Fruit fly (Drosophila melanogaster) whole organism, embryonic: ENCODE measurements around the gene Alg2.

Experiments used
- Bdp1 ChIP-seq: fragments of 200-800 bp; sonication (Bioruptor generic); optimal IDR thresholded peaks from 3 replicates; lab custom pipeline; 2016; ENCODE audit warnings: missing biosample characterization, missing genetic modification characterization
- Bgb ChIP-seq: fragments of 200-800 bp; sonication (Bioruptor generic); IDR thresholded peaks from 2 replicates; pipeline ENCODE4 v1.3.6; 2022; ENCODE audit warnings: missing biosample characterization, missing genetic modification characterization; ENCODE audit not compliant: partially characterized antibody
- CG10209 ChIP-seq: fragments of 200-800 bp; sonication (Bioruptor generic); optimal IDR thresholded peaks from 3 replicates; lab custom pipeline; 2017; ENCODE audit warnings: missing biosample characterization, mild to moderate bottlenecking, missing genetic modification characterization, missing genetic modification reagents
- CG10274 ChIP-seq: fragments of 200-800 bp; sonication (Bioruptor generic); optimal IDR thresholded peaks from 3 replicates; lab custom pipeline; 2017; ENCODE audit warnings: missing biosample characterization, mild to moderate bottlenecking, missing genetic modification characterization
- CG13894 ChIP-seq: fragments of 200-800 bp; sonication (Bioruptor generic); optimal IDR thresholded peaks from 3 replicates; lab custom pipeline; 2018; ENCODE audit warnings: missing biosample characterization, mild to moderate bottlenecking, missing genetic modification characterization, moderate library complexity
- CG14014 ChIP-seq: fragments of 200-800 bp; sonication (Bioruptor generic); IDR thresholded peaks from 2 replicates; pipeline ENCODE4 v1.3.6; 2022; ENCODE audit warnings: missing biosample characterization, missing genetic modification characterization
- CG15514 ChIP-seq: fragments of 200-800 bp; sonication (Bioruptor generic); optimal IDR thresholded peaks from 3 replicates; lab custom pipeline; 2017; ENCODE audit warnings: missing biosample characterization, missing genetic modification characterization, mild to moderate bottlenecking, moderate library complexity, missing genetic modification reagents
- CG16813 ChIP-seq: fragments of 200-800 bp; sonication (Bioruptor generic); IDR thresholded peaks from 3 replicates; pipeline ENCODE4 v1.3.6; 2022; ENCODE audit warnings: missing biosample characterization, missing genetic modification characterization; ENCODE audit not compliant: partially characterized antibody
- CG16815 ChIP-seq: fragments of 200-800 bp; sonication (Bioruptor generic); optimal IDR thresholded peaks from 3 replicates; lab custom pipeline; 2017; ENCODE audit warnings: missing biosample characterization, mild to moderate bottlenecking, missing genetic modification characterization
- CG17328 ChIP-seq: fragments of 200-800 bp; sonication (Bioruptor generic); IDR thresholded peaks from 2 replicates; pipeline ENCODE4 v1.3.6; 2022; ENCODE audit warnings: missing biosample characterization, missing genetic modification characterization
- CG2678 ChIP-seq: fragments of 200-800 bp; sonication (Bioruptor generic); optimal IDR thresholded peaks from 3 replicates; lab custom pipeline; 2019; ENCODE audit warnings: missing biosample characterization, mild to moderate bottlenecking, missing genetic modification characterization, moderate library complexity
- CG31224 ChIP-seq: fragments of 200-800 bp; sonication (Bioruptor generic); IDR thresholded peaks from 2 replicates; pipeline ENCODE4 v1.3.6; 2022; ENCODE audit warnings: missing biosample characterization, missing genetic modification characterization
- CG3995 ChIP-seq: fragments of 200-800 bp; sonication (Bioruptor generic); optimal IDR thresholded peaks from 3 replicates; lab custom pipeline; 2016; ENCODE audit warnings: missing biosample characterization, missing genetic modification characterization
- CG4328 ChIP-seq: fragments of 200-800 bp; sonication (Bioruptor generic); optimal IDR thresholded peaks from 3 replicates; lab custom pipeline; 2017; ENCODE audit warnings: missing biosample characterization, missing genetic modification reagents, missing genetic modification characterization
- CG4854 ChIP-seq: fragments of 200-800 bp; sonication (Bioruptor generic); optimal IDR thresholded peaks from 2 replicates; lab custom pipeline; 2016; ENCODE audit warnings: missing biosample characterization, missing genetic modification characterization, inconsistent platforms
- CG9215 ChIP-seq: fragments of 200-800 bp; sonication (Bioruptor generic); IDR thresholded peaks from 2 replicates; pipeline ENCODE4 v1.3.6; 2022; ENCODE audit warnings: missing biosample characterization, missing genetic modification characterization
- CG9876 ChIP-seq: fragments of 200-800 bp; sonication (Bioruptor generic); optimal IDR thresholded peaks from 2 replicates; lab custom pipeline; 2016; ENCODE audit warnings: missing biosample characterization, missing genetic modification characterization
- CoRest ChIP-seq: fragments of 200-800 bp; sonication (Bioruptor generic); optimal IDR thresholded peaks from 3 replicates; lab custom pipeline; 2018; ENCODE audit warnings: missing biosample characterization, mild to moderate bottlenecking, missing genetic modification characterization, moderate library complexity
- Doc2 ChIP-seq: fragments of 200-800 bp; sonication (Bioruptor generic); IDR thresholded peaks from 2 replicates; pipeline ENCODE4 v1.3.6; 2022; ENCODE audit warnings: missing biosample characterization, missing genetic modification characterization
- E2f2 ChIP-seq: fragments of 200-800 bp; sonication (Bioruptor generic); IDR thresholded peaks from 2 replicates; pipeline ENCODE4 v1.3.6; 2022; ENCODE audit warnings: missing biosample characterization, missing genetic modification characterization
- MESR4 ChIP-seq: fragments of 200-800 bp; sonication (Bioruptor generic); optimal IDR thresholded peaks from 2 replicates; lab custom pipeline; 2018; ENCODE audit warnings: missing biosample characterization, mild to moderate bottlenecking, missing genetic modification characterization, moderate library complexity
- Myb ChIP-seq: fragments of 200-800 bp; sonication (Bioruptor generic); optimal IDR thresholded peaks from 2 replicates; lab custom pipeline; 2016; ENCODE audit warnings: missing biosample characterization, missing genetic modification characterization
- Neu2 ChIP-seq: fragments of 200-800 bp; sonication (Bioruptor generic); optimal IDR thresholded peaks from 3 replicates; lab custom pipeline; 2016; ENCODE audit warnings: missing biosample characterization, missing genetic modification characterization, borderline replicate concordance
- Optix ChIP-seq: fragments of 200-800 bp; sonication (Bioruptor generic); IDR thresholded peaks from 3 replicates; pipeline ENCODE4 v1.3.6; 2022; ENCODE audit warnings: missing biosample characterization, missing genetic modification characterization
- Poxn ChIP-seq: fragments of 200-800 bp; sonication (Bioruptor generic); IDR thresholded peaks from 2 replicates; pipeline ENCODE4 v1.3.6; 2022; ENCODE audit warnings: missing biosample characterization, missing genetic modification characterization
- Scr ChIP-seq: fragments of 200-800 bp; sonication (Bioruptor generic); IDR thresholded peaks from 2 replicates; pipeline ENCODE4 v1.3.6; 2022; ENCODE audit warnings: missing biosample characterization, missing genetic modification characterization; ENCODE audit not compliant: partially characterized antibody
- Spps ChIP-seq: fragments of 200-800 bp; sonication (Bioruptor generic); optimal IDR thresholded peaks from 2 replicates; lab custom pipeline; 2018; ENCODE audit warnings: missing biosample characterization, mild to moderate bottlenecking, missing genetic modification characterization
- Sry-δ ChIP-seq: fragments of 200-800 bp; sonication (Bioruptor generic); optimal IDR thresholded peaks from 2 replicates; lab custom pipeline; 2016; ENCODE audit warnings: missing biosample characterization, missing genetic modification characterization
- Vsx1 ChIP-seq: fragments of 200-800 bp; sonication (Bioruptor generic); optimal IDR thresholded peaks from 2 replicates; lab custom pipeline; 2017; ENCODE audit warnings: missing biosample characterization, mild to moderate bottlenecking, missing genetic modification characterization, missing genetic modification reagents
- Xbp1 ChIP-seq: fragments of 200-800 bp; sonication (Bioruptor generic); optimal IDR thresholded peaks from 3 replicates; lab custom pipeline; 2016; ENCODE audit warnings: missing biosample characterization, mild to moderate bottlenecking, missing genetic modification characterization
- cg ChIP-seq: fragments of 200-800 bp; sonication (Bioruptor generic); optimal IDR thresholded peaks from 3 replicates; lab custom pipeline; 2019; ENCODE audit warnings: missing biosample characterization, mild to moderate bottlenecking, missing genetic modification characterization, moderate library complexity
- chn ChIP-seq: fragments of 200-800 bp; sonication (Bioruptor generic); optimal IDR thresholded peaks from 2 replicates; lab custom pipeline; 2016; ENCODE audit warnings: missing biosample characterization, missing genetic modification characterization
- crc ChIP-seq: fragments of 200-800 bp; sonication (Bioruptor generic); optimal IDR thresholded peaks from 2 replicates; lab custom pipeline; 2016; ENCODE audit warnings: missing biosample characterization, missing genetic modification characterization
- fd96Cb ChIP-seq: fragments of 200-800 bp; sonication (Bioruptor generic); optimal IDR thresholded peaks from 2 replicates; lab custom pipeline; 2018; ENCODE audit warnings: missing biosample characterization, mild to moderate bottlenecking, missing genetic modification characterization, moderate library complexity
- gce ChIP-seq: fragments of 200-800 bp; sonication (Bioruptor generic); IDR thresholded peaks from 3 replicates; pipeline ENCODE4 v1.3.6; 2022; ENCODE audit warnings: missing biosample characterization, missing genetic modification characterization
- ham ChIP-seq: fragments of 200-800 bp; sonication (Bioruptor generic); IDR thresholded peaks from 2 replicates; pipeline ENCODE4 v1.3.6; 2022; ENCODE audit warnings: missing biosample characterization, missing genetic modification characterization
- hb ChIP-seq: fragments of 200-800 bp; sonication (Bioruptor generic); IDR thresholded peaks from 3 replicates; pipeline ENCODE4 v1.3.6; 2022; ENCODE audit warnings: missing biosample characterization, missing genetic modification characterization; ENCODE audit not compliant: partially characterized antibody
- ken ChIP-seq: fragments of 200-800 bp; sonication (Bioruptor generic); IDR thresholded peaks from 3 replicates; pipeline ENCODE4 v1.3.6; 2022; ENCODE audit warnings: missing biosample characterization, missing genetic modification characterization
- lbe ChIP-seq: fragments of 200-800 bp; sonication (Bioruptor generic); optimal IDR thresholded peaks from 2 replicates; lab custom pipeline; 2016; ENCODE audit warnings: missing biosample characterization, mild to moderate bottlenecking, missing genetic modification characterization
- lov ChIP-seq, 2 experiments: fragments of 200-800 bp in 1 of 2; fragments of >200 bp in 1 of 2; sonication (Bioruptor generic) in 1 of 2; IDR thresholded peaks in 1 of 2; optimal IDR thresholded peaks in 1 of 2; 2 replicates in 1 of 2; 3 replicates in 1 of 2; pipeline versions ENCODE4 v1.3.6 to Lab custom; 2017 to 2022; ENCODE audit warnings: missing biosample characterization in 1 of 2, missing genetic modification characterization in 1 of 2
- nerfin-2 ChIP-seq: fragments of 200-800 bp; sonication (Bioruptor generic); IDR thresholded peaks from 2 replicates; pipeline ENCODE4 v1.3.6; 2022; ENCODE audit warnings: missing biosample characterization, missing genetic modification characterization; ENCODE audit not compliant: partially characterized antibody
- odd ChIP-seq: fragments of 200-800 bp; sonication (Bioruptor generic); optimal IDR thresholded peaks from 2 replicates; lab custom pipeline; 2017; ENCODE audit warnings: missing biosample characterization, mild to moderate bottlenecking, missing genetic modification characterization
- peb ChIP-seq: fragments of 200-800 bp; sonication (Bioruptor generic); IDR thresholded peaks from 2 replicates; pipeline ENCODE4 v1.3.6; 2022; ENCODE audit warnings: missing biosample characterization, missing genetic modification characterization
- psq ChIP-seq: fragments of 200-800 bp; sonication (Bioruptor generic); optimal IDR thresholded peaks from 2 replicates; lab custom pipeline; 2017; ENCODE audit warnings: missing biosample characterization, missing genetic modification characterization
- pzg ChIP-seq: fragments of 200-800 bp; sonication (Bioruptor generic); optimal IDR thresholded peaks from 3 replicates; lab custom pipeline; 2018; ENCODE audit warnings: missing biosample characterization, mild to moderate bottlenecking, missing genetic modification characterization, moderate library complexity
- slp2 ChIP-seq: fragments of 200-800 bp; sonication (Bioruptor generic); optimal IDR thresholded peaks from 2 replicates; lab custom pipeline; 2016; ENCODE audit warnings: missing biosample characterization, missing genetic modification characterization
- tio ChIP-seq: fragments of 200-800 bp; sonication (Bioruptor generic); optimal IDR thresholded peaks from 2 replicates; lab custom pipeline; 2017; ENCODE audit warnings: missing biosample characterization, missing genetic modification characterization, inconsistent platforms

Alg2 gene

dm6 chr3L:3106908-3107821, 36.4 kb upstream of the Alg2 start, which contains the start of gene Cht7 (continued):
- peak; percentile 93 for TF ChIP-seq CoRest
- TF ChIP-seq CG3995 (GFP tag; lab: Kevin White, UChicago), result peak; percentile 21
- peak; percentile 61 for TF ChIP-seq CG10274 (GFP tag; lab: Kevin White, UChicago)
- TF ChIP-seq nerfin-2, result no peak
- no peak for TF ChIP-seq Poxn
- TF ChIP-seq ham (GFP tag; lab: Robert Waterston, UW), result peak; percentile 61; the same call in 1 of the 2 replicates
- peak; percentile 57 for TF ChIP-seq lbe (GFP tag; lab: Kevin White, UChicago)
- peak; percentile 81 for TF ChIP-seq chn (GFP tag; lab: Kevin White, UChicago)
- TF ChIP-seq Myb, result peak; percentile 30
- no peak for TF ChIP-seq Scr (GFP tag; lab: Robert Waterston, UW)
- peak; percentile 63; the same call in 1 of the 2 replicates for TF ChIP-seq CG17328 (GFP tag; lab: Robert Waterston, UW)
- TF ChIP-seq E2f2 (GFP tag; lab: Robert Waterston, UW), result peak; percentile 64
- TF ChIP-seq CG4328 (GFP tag; lab: Kevin White, UChicago), result peak; percentile 55
- TF ChIP-seq slp2 (GFP tag; lab: Kevin White, UChicago), result peak; percentile 57
- TF ChIP-seq CG15514 (GFP tag; lab: Kevin White, UChicago), result peak; percentile 62
- TF ChIP-seq gce (GFP tag; lab: Robert Waterston, UW), result peak; percentile 73; the same call in 2 of the 3 replicates
- 0 out of 2 replicates have a peak, but pooled peaks have one; percentile 30 for TF ChIP-seq Doc2 (GFP tag; lab: Robert Waterston, UW)
- TF ChIP-seq CG14014, result peak; percentile 74
- TF ChIP-seq cg, result no peak
- TF ChIP-seq MESR4, result no peak
- TF ChIP-seq CG4854 (GFP tag; lab: Kevin White, UChicago), result peak; percentile 69
- peak; percentile 43 for TF ChIP-seq CG13894 (tag; lab: Kevin White, UChicago)
- TF ChIP-seq Sry-δ, result no peak
- peak; percentile 86 for TF ChIP-seq Xbp1 (GFP tag; lab: Kevin White, UChicago)
- peak; percentile 83 for TF ChIP-seq odd (GFP tag; lab: Kevin White, UChicago)
- no peak for TF ChIP-seq hb (GFP tag; lab: Robert Waterston, UW)
- TF ChIP-seq CG9876, result peak; percentile 40
- peak; percentile 84 for TF ChIP-seq Optix (GFP tag; lab: Robert Waterston, UW)
- peak; percentile 89 for TF ChIP-seq CG10209
- peak; percentile 91 for TF ChIP-seq CG2678
- TF ChIP-seq Bdp1 (GFP tag; lab: Kevin White, UChicago), result peak; percentile 70
- peak; percentile 67 for TF ChIP-seq CG31224 (GFP tag; lab: Robert Waterston, UW)
- no peak for TF ChIP-seq CG16813
- TF ChIP-seq ken (GFP tag; lab: Robert Waterston, UW), result peak; percentile 76
- peak; percentile 76 for TF ChIP-seq tio (GFP tag; lab: Kevin White, UChicago)
- peak; percentile 84 for TF ChIP-seq fd96Cb (tag; lab: Kevin White, UChicago)
- peak; percentile 78 for TF ChIP-seq Vsx1
- TF ChIP-seq Spps (tag; lab: Kevin White, UChicago), result peak; percentile 49
- TF ChIP-seq Bgb (GFP tag; lab: Robert Waterston, UW), result no peak
- peak; percentile 52 for TF ChIP-seq psq (GFP tag; lab: Kevin White, UChicago)
- TF ChIP-seq lov (optimal IDR thresholded peaks at IDR 0.05; lab: Kevin White, UChicago), result no peak
- peak; percentile 56; the same call in 1 of the 3 replicates for TF ChIP-seq lov (GFP tag; IDR thresholded peaks at IDR 0.05; lab: Robert Waterston, UW)
- no peak for TF ChIP-seq pzg
- TF ChIP-seq crc (GFP tag; lab: Kevin White, UChicago), result peak; percentile 45
- TF ChIP-seq CG9215 (GFP tag; lab: Robert Waterston, UW), result peak; percentile 74
- TF ChIP-seq peb (GFP tag; lab: Robert Waterston, UW), result peak; percentile 65
- TF ChIP-seq Neu2 (GFP tag; lab: Kevin White, UChicago), result no peak
- TF ChIP-seq CG16815 (GFP tag; lab: Kevin White, UChicago), result peak; percentile 74
